ENCODE assay signal across 1 fruit fly cellular context in genomic region chr3L:10810539-10811443, dm6.
A peak's percentile ranks its signal among the peaks of the same experiment; 100 is the strongest.
TF ChIP-seq lines count a peak whose summit lies in the region.

No protein-coding gene starts in this region.

TF ChIP-seq in whole organism, embryonic, 481 proteins besides CTCF, POLR2A, EP300 and RAD21 (continued from another document and continues in another):
- TF ChIP-seq CG15269 (tag; optimal IDR thresholded peaks at IDR 0.05; lab: Kevin White, UChicago) = peak; percentile 75
- TF ChIP-seq sens-2 (GFP tag; IDR thresholded peaks at IDR 0.05; lab: Robert Waterston, UW) = 0 out of 2 replicates have a peak, but pooled peaks have one; percentile 43
- TF ChIP-seq Trl (optimal IDR thresholded peaks at IDR 0.05; lab: Kevin White, UChicago) = peak; percentile 75 to 86
- TF ChIP-seq Trl (GFP tag; optimal IDR thresholded peaks at IDR 0.05; lab: Kevin White, UChicago) = no peak
- peak; percentile 29 for TF ChIP-seq trh (GFP tag; optimal IDR thresholded peaks at IDR 0.05; lab: Kevin White, UChicago)
- TF ChIP-seq Hand (GFP tag; optimal IDR thresholded peaks at IDR 0.05; lab: Kevin White, UChicago) = peak; percentile 84
- no peak for TF ChIP-seq btn (GFP tag; optimal IDR thresholded peaks at IDR 0.05; lab: Kevin White, UChicago)
- TF ChIP-seq Sry-β (GFP tag; optimal IDR thresholded peaks at IDR 0.05; lab: Kevin White, UChicago) = no peak
- TF ChIP-seq Hsf (GFP tag; optimal IDR thresholded peaks at IDR 0.05; lab: Kevin White, UChicago) = peak; percentile 48
- TF ChIP-seq ERR (GFP tag; optimal IDR thresholded peaks at IDR 0.05; lab: Kevin White, UChicago) = no peak
- peak; percentile 91 for TF ChIP-seq lab (GFP tag; optimal IDR thresholded peaks at IDR 0.05; lab: Kevin White, UChicago)
- peak; percentile 68 for TF ChIP-seq ranshi (GFP tag; IDR thresholded peaks at IDR 0.05; lab: Robert Waterston, UW)
- no peak for TF ChIP-seq Dad (GFP tag; optimal IDR thresholded peaks at IDR 0.05; lab: Kevin White, UChicago)
- no peak for TF ChIP-seq slp2 (GFP tag; optimal IDR thresholded peaks at IDR 0.05; lab: Kevin White, UChicago)
- TF ChIP-seq NfI (GFP tag; optimal IDR thresholded peaks at IDR 0.05; lab: Kevin White, UChicago) = peak; percentile 61
- TF ChIP-seq D19B (GFP tag; optimal IDR thresholded peaks at IDR 0.05; lab: Kevin White, UChicago) = peak; percentile 1
- TF ChIP-seq salm (tag; optimal IDR thresholded peaks at IDR 0.05; lab: Kevin White, UChicago) = peak; percentile 43
- peak; percentile 84 for TF ChIP-seq CG11504 (tag; optimal IDR thresholded peaks at IDR 0.05; lab: Kevin White, UChicago)
- no peak for TF ChIP-seq CG2199 (GFP tag; IDR thresholded peaks at IDR 0.05; lab: Robert Waterston, UW)
- peak; percentile 6 for TF ChIP-seq CG12744 (GFP tag; optimal IDR thresholded peaks at IDR 0.05; lab: Kevin White, UChicago)
- TF ChIP-seq CkIIα-i1 (GFP tag; IDR thresholded peaks at IDR 0.05; lab: Robert Waterston, UW) = no peak
- TF ChIP-seq Sox100B (GFP tag; optimal IDR thresholded peaks at IDR 0.05; lab: Kevin White, UChicago) = peak; percentile 66
- TF ChIP-seq oc (tag; optimal IDR thresholded peaks at IDR 0.05; lab: Kevin White, UChicago) = peak; percentile 25
- no peak for TF ChIP-seq BEAF-32 (GFP tag; optimal IDR thresholded peaks at IDR 0.05; lab: Kevin White, UChicago)
- TF ChIP-seq Asciz (GFP tag; optimal IDR thresholded peaks at IDR 0.05; lab: Kevin White, UChicago) = peak; percentile 57
- TF ChIP-seq CG10979 (tag; optimal IDR thresholded peaks at IDR 0.05; lab: Kevin White, UChicago) = peak; percentile 76
- no peak for TF ChIP-seq CG13123 (GFP tag; optimal IDR thresholded peaks at IDR 0.05; lab: Kevin White, UChicago)
- TF ChIP-seq br (optimal IDR thresholded peaks at IDR 0.05; lab: Kevin White, UChicago) = no peak
- no peak for TF ChIP-seq CG34224 (GFP tag; IDR thresholded peaks at IDR 0.05; lab: Robert Waterston, UW; ENCODE audit: partially characterized antibody)
- no peak for TF ChIP-seq CG1792 (GFP tag; optimal IDR thresholded peaks at IDR 0.05; lab: Kevin White, UChicago)
- peak; percentile 31 to 61 for TF ChIP-seq dpn (GFP tag; optimal IDR thresholded peaks at IDR 0.05; lab: Kevin White, UChicago)
- TF ChIP-seq CG43689 (GFP tag; IDR thresholded peaks at IDR 0.05; lab: Robert Waterston, UW) = no peak
- TF ChIP-seq caup (GFP tag; optimal IDR thresholded peaks at IDR 0.05; lab: Kevin White, UChicago; ENCODE audit: severe bottlenecking) = peak; percentile 63
- TF ChIP-seq kni (GFP tag; optimal IDR thresholded peaks at IDR 0.05; lab: Kevin White, UChicago) = no peak
- peak; percentile 47 for TF ChIP-seq HmgZ (tag; optimal IDR thresholded peaks at IDR 0.05; lab: Kevin White, UChicago)
- no peak for TF ChIP-seq CG17186 (GFP tag; optimal IDR thresholded peaks at IDR 0.05; lab: Kevin White, UChicago)
- peak; percentile 50 for TF ChIP-seq run (tag; optimal IDR thresholded peaks at IDR 0.05; lab: Kevin White, UChicago)
- 0 out of 3 replicates have a peak, but pooled peaks have one; percentile 21 for TF ChIP-seq gce (GFP tag; IDR thresholded peaks at IDR 0.05; lab: Robert Waterston, UW)
- TF ChIP-seq sima (GFP tag; optimal IDR thresholded peaks at IDR 0.05; lab: Kevin White, UChicago) = no peak
- peak; percentile 12 for TF ChIP-seq tup (GFP tag; optimal IDR thresholded peaks at IDR 0.05; lab: Kevin White, UChicago)
- TF ChIP-seq CG14014 (GFP tag; IDR thresholded peaks at IDR 0.05; lab: Robert Waterston, UW) = peak; percentile 34; the same call in 1 of the 2 replicates
- TF ChIP-seq Fer1 (GFP tag; optimal IDR thresholded peaks at IDR 0.05; lab: Kevin White, UChicago) = peak; percentile 88
- TF ChIP-seq disco-r (GFP tag; optimal IDR thresholded peaks at IDR 0.05; lab: Kevin White, UChicago) = no peak
- TF ChIP-seq CG15696 (tag; optimal IDR thresholded peaks at IDR 0.05; lab: Kevin White, UChicago) = no peak
- peak; percentile 60 for TF ChIP-seq CG12659 (GFP tag; optimal IDR thresholded peaks at IDR 0.05; lab: Kevin White, UChicago)
- peak in 1 of 2 experiments; percentile 44 for TF ChIP-seq chif (GFP tag; optimal IDR thresholded peaks at IDR 0.05; lab: Kevin White, UChicago)
- TF ChIP-seq CG8359 (GFP tag; optimal IDR thresholded peaks at IDR 0.05; lab: Kevin White, UChicago; ENCODE audit: borderline replicate concordance) = no peak
- peak; percentile 65 for TF ChIP-seq CG8388 (GFP tag; optimal IDR thresholded peaks at IDR 0.05; lab: Kevin White, UChicago)
- peak; percentile 7 for TF ChIP-seq CG4707 (GFP tag; optimal IDR thresholded peaks at IDR 0.05; lab: Kevin White, UChicago)
- TF ChIP-seq p53 (GFP tag; optimal IDR thresholded peaks at IDR 0.05; lab: Kevin White, UChicago) = no peak
- no peak for TF ChIP-seq cg (GFP tag; optimal IDR thresholded peaks at IDR 0.05; lab: Kevin White, UChicago)
- peak in 1 of 2 experiments; percentile 84 for TF ChIP-seq eve (GFP tag; optimal IDR thresholded peaks at IDR 0.05; lab: Kevin White, UChicago)
- TF ChIP-seq scrt (GFP tag; optimal IDR thresholded peaks at IDR 0.05; lab: Kevin White, UChicago) = peak; percentile 55
- peak; percentile 75 for TF ChIP-seq CG13296 (GFP tag; optimal IDR thresholded peaks at IDR 0.05; lab: Kevin White, UChicago)
- TF ChIP-seq CG31388 (GFP tag; optimal IDR thresholded peaks at IDR 0.05; lab: Kevin White, UChicago) = no peak
- peak; percentile 41 for TF ChIP-seq sd (tag; optimal IDR thresholded peaks at IDR 0.05; lab: Kevin White, UChicago)
- TF ChIP-seq CG33557 (GFP tag; optimal IDR thresholded peaks at IDR 0.05; lab: Kevin White, UChicago) = no peak
- peak; percentile 9 for TF ChIP-seq Max (GFP tag; optimal IDR thresholded peaks at IDR 0.05; lab: Kevin White, UChicago)
- TF ChIP-seq dmrt11E (tag; optimal IDR thresholded peaks at IDR 0.05; lab: Kevin White, UChicago) = peak; percentile 53
- TF ChIP-seq sr (GFP tag; IDR thresholded peaks at IDR 0.05; lab: Robert Waterston, UW) = no peak
- TF ChIP-seq Hmr (GFP tag; optimal IDR thresholded peaks at IDR 0.05; lab: Kevin White, UChicago) = peak; percentile 84
- peak; percentile 16 for TF ChIP-seq Six4 (GFP tag; optimal IDR thresholded peaks at IDR 0.05; lab: Kevin White, UChicago)
- no peak for TF ChIP-seq Usf (GFP tag; optimal IDR thresholded peaks at IDR 0.05; lab: Kevin White, UChicago)
- TF ChIP-seq Bgb (GFP tag; IDR thresholded peaks at IDR 0.05; lab: Robert Waterston, UW; ENCODE audit: partially characterized antibody) = peak; percentile 18; the same call in 1 of the 2 replicates
- no peak for TF ChIP-seq luna (GFP tag; optimal IDR thresholded peaks at IDR 0.05; lab: Kevin White, UChicago)
- TF ChIP-seq CG2120 (GFP tag; optimal IDR thresholded peaks at IDR 0.05; lab: Kevin White, UChicago) = peak; percentile 78
- TF ChIP-seq CG33213 (GFP tag; optimal IDR thresholded peaks at IDR 0.05; lab: Kevin White, UChicago) = no peak
- no peak for TF ChIP-seq gsb (GFP tag; IDR thresholded peaks at IDR 0.05; lab: Robert Waterston, UW)
- 0 out of 3 replicates have a peak, but pooled peaks have one; percentile 43 for TF ChIP-seq CG3726 (GFP tag; IDR thresholded peaks at IDR 0.05; lab: Robert Waterston, UW)
- peak; percentile 72 for TF ChIP-seq CG3281 (GFP tag; optimal IDR thresholded peaks at IDR 0.05; lab: Kevin White, UChicago)
- no peak for TF ChIP-seq CG9876 (GFP tag; optimal IDR thresholded peaks at IDR 0.05; lab: Kevin White, UChicago)
- peak; percentile 79 for TF ChIP-seq CG30403 (GFP tag; optimal IDR thresholded peaks at IDR 0.05; lab: Kevin White, UChicago)
- peak; percentile 67 for TF ChIP-seq CG17385 (GFP tag; optimal IDR thresholded peaks at IDR 0.05; lab: Kevin White, UChicago)
- peak; percentile 50 for TF ChIP-seq nau (GFP tag; optimal IDR thresholded peaks at IDR 0.05; lab: Kevin White, UChicago)
- no peak for TF ChIP-seq CG12104 (GFP tag; optimal IDR thresholded peaks at IDR 0.05; lab: Kevin White, UChicago)
- TF ChIP-seq bsh (GFP tag; optimal IDR thresholded peaks at IDR 0.05; lab: Kevin White, UChicago) = peak in 1 of 2 experiments; percentile 82
- peak; percentile 88 for TF ChIP-seq row (GFP tag; IDR thresholded peaks at IDR 0.05; lab: Robert Waterston, UW)
- no peak for TF ChIP-seq CG10565 (GFP tag; optimal IDR thresholded peaks at IDR 0.05; lab: Kevin White, UChicago)
- TF ChIP-seq Atf-2 (GFP tag; optimal IDR thresholded peaks at IDR 0.05; lab: Kevin White, UChicago) = no peak
- no peak for TF ChIP-seq al (GFP tag; IDR thresholded peaks at IDR 0.05; lab: Robert Waterston, UW)
- TF ChIP-seq Lpt (GFP tag; optimal IDR thresholded peaks at IDR 0.05; lab: Kevin White, UChicago) = no peak
- TF ChIP-seq CG12155 (GFP tag; optimal IDR thresholded peaks at IDR 0.05; lab: Kevin White, UChicago) = peak; percentile 92
- TF ChIP-seq Eip74EF (GFP tag; optimal IDR thresholded peaks at IDR 0.05; lab: Kevin White, UChicago) = peak in 1 of 2 experiments; percentile 68
- TF ChIP-seq sqz (GFP tag; optimal IDR thresholded peaks at IDR 0.05; lab: Kevin White, UChicago) = no peak
- peak; percentile 75 for TF ChIP-seq ind (GFP tag; optimal IDR thresholded peaks at IDR 0.05; lab: Kevin White, UChicago)
- no peak for TF ChIP-seq ash1 (GFP tag; optimal IDR thresholded peaks at IDR 0.05; lab: Kevin White, UChicago)
- peak; percentile 34 for TF ChIP-seq onecut (GFP tag; IDR thresholded peaks at IDR 0.05; lab: Robert Waterston, UW)
- peak; percentile 80 for TF ChIP-seq Meics (GFP tag; optimal IDR thresholded peaks at IDR 0.05; lab: Kevin White, UChicago)
- TF ChIP-seq CG6272 (GFP tag; IDR thresholded peaks at IDR 0.05; lab: Robert Waterston, UW) = no peak
- TF ChIP-seq ham (GFP tag; IDR thresholded peaks at IDR 0.05; lab: Robert Waterston, UW) = no peak
- peak; percentile 59 for TF ChIP-seq CG1233 (GFP tag; optimal IDR thresholded peaks at IDR 0.05; lab: Kevin White, UChicago)
- no peak for TF ChIP-seq NFAT (GFP tag; IDR thresholded peaks at IDR 0.05; lab: Robert Waterston, UW)
- peak; percentile 53 for TF ChIP-seq kay (GFP tag; optimal IDR thresholded peaks at IDR 0.05; lab: Kevin White, UChicago)
- TF ChIP-seq Elba2 (GFP tag; optimal IDR thresholded peaks at IDR 0.05; lab: Kevin White, UChicago) = no peak
- peak; percentile 39 for TF ChIP-seq bab2 (GFP tag; optimal IDR thresholded peaks at IDR 0.05; lab: Kevin White, UChicago)
- no peak for TF ChIP-seq YL-1 (GFP tag; optimal IDR thresholded peaks at IDR 0.05; lab: Kevin White, UChicago)
- peak; percentile 78 for TF ChIP-seq slbo (GFP tag; IDR thresholded peaks at IDR 0.05; lab: Robert Waterston, UW)
- peak; percentile 3 for TF ChIP-seq CG16863 (GFP tag; optimal IDR thresholded peaks at IDR 0.05; lab: Kevin White, UChicago)
- TF ChIP-seq Vsx1 (GFP tag; optimal IDR thresholded peaks at IDR 0.05; lab: Kevin White, UChicago) = peak; percentile 29
- TF ChIP-seq CG11456 (GFP tag; IDR thresholded peaks at IDR 0.05; lab: Robert Waterston, UW) = no peak
- TF ChIP-seq lov (optimal IDR thresholded peaks at IDR 0.05; lab: Kevin White, UChicago) = no peak
- no peak for TF ChIP-seq lov (GFP tag; IDR thresholded peaks at IDR 0.05; lab: Robert Waterston, UW)
- TF ChIP-seq CG4854 (GFP tag; optimal IDR thresholded peaks at IDR 0.05; lab: Kevin White, UChicago) = peak; percentile 31
- peak; percentile 55; the same call in 1 of the 2 replicates for TF ChIP-seq CG11247 (GFP tag; IDR thresholded peaks at IDR 0.05; lab: Robert Waterston, UW)
- TF ChIP-seq CG11696 (GFP tag; IDR thresholded peaks at IDR 0.05; lab: Robert Waterston, UW) = 0 out of 2 replicates have a peak, but pooled peaks have one; percentile 26
- TF ChIP-seq CG42726 (GFP tag; IDR thresholded peaks at IDR 0.05; lab: Robert Waterston, UW; ENCODE audit: partially characterized antibody) = no peak
- no peak for TF ChIP-seq tx (GFP tag; optimal IDR thresholded peaks at IDR 0.05; lab: Kevin White, UChicago)
- TF ChIP-seq CG2116 (GFP tag; optimal IDR thresholded peaks at IDR 0.05; lab: Kevin White, UChicago) = peak; percentile 22
- TF ChIP-seq CG10366 (GFP tag; IDR thresholded peaks at IDR 0.05; lab: Robert Waterston, UW) = peak; percentile 47; the same call in 1 of the 2 replicates
- TF ChIP-seq Bteb2 (GFP tag; optimal IDR thresholded peaks at IDR 0.05; lab: Kevin White, UChicago) = peak; percentile 42
- TF ChIP-seq gem (tag; optimal IDR thresholded peaks at IDR 0.05; lab: Kevin White, UChicago) = peak; percentile 86
- peak; percentile 74 for TF ChIP-seq zf30C (GFP tag; optimal IDR thresholded peaks at IDR 0.05; lab: Kevin White, UChicago)
- TF ChIP-seq sob (GFP tag; IDR thresholded peaks at IDR 0.05; lab: Robert Waterston, UW) = peak; percentile 60
- no peak for TF ChIP-seq amos (GFP tag; IDR thresholded peaks at IDR 0.05; lab: Robert Waterston, UW; ENCODE audit: partially characterized antibody)
- TF ChIP-seq Scr (GFP tag; IDR thresholded peaks at IDR 0.05; lab: Robert Waterston, UW; ENCODE audit: partially characterized antibody) = peak; percentile 23; the same call in 1 of the 2 replicates
- TF ChIP-seq Ets65A (GFP tag; lab: Kevin White, UChicago) = no peak
- peak; percentile 69; the same call in 2 of the 3 replicates for TF ChIP-seq ci (GFP tag; IDR thresholded peaks at IDR 0.05; lab: Robert Waterston, UW)
- no peak for TF ChIP-seq Dref (GFP tag; IDR thresholded peaks at IDR 0.05; lab: Robert Waterston, UW)
- peak; percentile 43 for TF ChIP-seq odd (GFP tag; optimal IDR thresholded peaks at IDR 0.05; lab: Kevin White, UChicago)
- peak; percentile 73 for TF ChIP-seq stc (GFP tag; IDR thresholded peaks at IDR 0.05; lab: Robert Waterston, UW)
- no peak for TF ChIP-seq pzg (GFP tag; optimal IDR thresholded peaks at IDR 0.05; lab: Kevin White, UChicago)
- TF ChIP-seq CG10321 (GFP tag; IDR thresholded peaks at IDR 0.05; lab: Robert Waterston, UW) = peak; percentile 72
- peak; percentile 62 for TF ChIP-seq CG3407 (GFP tag; optimal IDR thresholded peaks at IDR 0.05; lab: Kevin White, UChicago)
- TF ChIP-seq CG4424 (GFP tag; optimal IDR thresholded peaks at IDR 0.05; lab: Kevin White, UChicago) = peak; percentile 70
- peak; percentile 70 for TF ChIP-seq ATbp (GFP tag; optimal IDR thresholded peaks at IDR 0.05; lab: Kevin White, UChicago)
- no peak for TF ChIP-seq Atf3 (GFP tag; optimal IDR thresholded peaks at IDR 0.05; lab: Kevin White, UChicago)
- TF ChIP-seq CG16813 (GFP tag; IDR thresholded peaks at IDR 0.05; lab: Robert Waterston, UW; ENCODE audit: partially characterized antibody) = no peak
- no peak for TF ChIP-seq CG8765 (GFP tag; IDR thresholded peaks at IDR 0.05; lab: Robert Waterston, UW)
- 0 out of 3 replicates have a peak, but pooled peaks have one; percentile 10 for TF ChIP-seq so (GFP tag; IDR thresholded peaks at IDR 0.05; lab: Robert Waterston, UW)
- peak; percentile 20; the same call in 1 of the 2 replicates for TF ChIP-seq Rx (GFP tag; IDR thresholded peaks at IDR 0.05; lab: Robert Waterston, UW)
- TF ChIP-seq CG15479 (GFP tag; optimal IDR thresholded peaks at IDR 0.05; lab: Kevin White, UChicago) = no peak
